Worm (Caenorhabditis elegans) whole organism, L3 larva: ENCODE data around the gene rop-1.

Experiments
- R02D3.7 ChIP-seq: fragments of 150-350 bp; optimal IDR thresholded peaks from 2 replicates; lab custom pipeline; 2014; ENCODE audit warnings: missing biosample characterization, missing genetic modification characterization
- ama-1 ChIP-seq: fragments of 150-350 bp; optimal IDR thresholded peaks from 2 replicates; lab custom pipeline; 2018
- daf-12 ChIP-seq: fragments of 150-350 bp; optimal IDR thresholded peaks from 2 replicates; lab custom pipeline; 2014; ENCODE audit warnings: missing biosample characterization, missing genetic modification reagents, missing genetic modification characterization
- elt-3 ChIP-seq, 3 experiments: fragments of 150-350 bp in 1 of 3; sonication (generic microtip) in 2 of 3; optimal IDR thresholded peaks; 2 replicates in 2 of 3; 4 replicates in 1 of 3; lab custom pipeline; 2014 to 2017; ENCODE audit warnings: missing biosample characterization in 3 of 3, missing genetic modification characterization in 3 of 3
- lin-15B ChIP-seq: fragments of 150-350 bp; optimal IDR thresholded peaks from 2 replicates; lab custom pipeline; 2014; ENCODE audit warnings: missing biosample characterization, missing genetic modification characterization
- lin-39 ChIP-seq: fragments of 150-350 bp; optimal IDR thresholded peaks from 2 replicates; lab custom pipeline; 2018; ENCODE audit warnings: missing biosample characterization, missing genetic modification reagents, missing genetic modification characterization
- mdl-1 ChIP-seq: fragments of 150-350 bp; optimal IDR thresholded peaks from 2 replicates; lab custom pipeline; 2014; ENCODE audit warnings: missing biosample characterization, missing genetic modification characterization
- ztf-4 ChIP-seq: fragments of 150-350 bp; optimal IDR thresholded peaks from 2 replicates; lab custom pipeline; 2014; ENCODE audit warnings: missing biosample characterization, missing genetic modification characterization

DNA sequence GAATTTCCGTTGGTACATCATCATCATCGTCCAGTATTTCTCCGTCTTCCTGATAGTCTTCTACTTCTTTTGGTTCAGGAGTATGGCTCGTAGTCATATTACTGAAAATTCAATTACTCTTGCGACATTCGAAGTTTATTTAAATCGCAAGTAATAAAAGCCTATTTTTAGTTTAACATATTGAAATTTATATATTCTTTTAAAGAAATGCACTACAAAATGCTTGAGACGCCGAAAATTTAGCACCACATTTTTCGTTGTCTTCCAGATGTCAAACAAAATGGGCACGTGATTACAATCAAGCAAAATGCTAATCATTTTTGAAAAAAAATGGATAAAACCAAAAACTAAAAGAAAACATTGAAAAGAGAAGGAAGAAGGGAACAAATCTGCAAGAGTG is 42.8 kb downstream of the rop-1 start, which contains the start of gene zhit-3:
- TF ChIP-seq mdl-1 (tag; lab: Kevin White, UChicago) (no peak), lin-39 (tag; lab: Kevin White, UChicago) (no peak), daf-12 (no peak), ztf-4 (tag; lab: Kevin White, UChicago) (no peak), R02D3.7 (tag; lab: Kevin White, UChicago) (no peak), lin-15B (tag; lab: Kevin White, UChicago) (no peak), ama-1 (lab: Kevin White, UChicago) (no peak), elt-3 (tag; optimal IDR thresholded peaks at IDR 0.05; lab: Kevin White, UChicago) (no peak)
